Comparison of ENCODE assay signal across 4 fruit fly cellular contexts in the genomic region with DNA sequence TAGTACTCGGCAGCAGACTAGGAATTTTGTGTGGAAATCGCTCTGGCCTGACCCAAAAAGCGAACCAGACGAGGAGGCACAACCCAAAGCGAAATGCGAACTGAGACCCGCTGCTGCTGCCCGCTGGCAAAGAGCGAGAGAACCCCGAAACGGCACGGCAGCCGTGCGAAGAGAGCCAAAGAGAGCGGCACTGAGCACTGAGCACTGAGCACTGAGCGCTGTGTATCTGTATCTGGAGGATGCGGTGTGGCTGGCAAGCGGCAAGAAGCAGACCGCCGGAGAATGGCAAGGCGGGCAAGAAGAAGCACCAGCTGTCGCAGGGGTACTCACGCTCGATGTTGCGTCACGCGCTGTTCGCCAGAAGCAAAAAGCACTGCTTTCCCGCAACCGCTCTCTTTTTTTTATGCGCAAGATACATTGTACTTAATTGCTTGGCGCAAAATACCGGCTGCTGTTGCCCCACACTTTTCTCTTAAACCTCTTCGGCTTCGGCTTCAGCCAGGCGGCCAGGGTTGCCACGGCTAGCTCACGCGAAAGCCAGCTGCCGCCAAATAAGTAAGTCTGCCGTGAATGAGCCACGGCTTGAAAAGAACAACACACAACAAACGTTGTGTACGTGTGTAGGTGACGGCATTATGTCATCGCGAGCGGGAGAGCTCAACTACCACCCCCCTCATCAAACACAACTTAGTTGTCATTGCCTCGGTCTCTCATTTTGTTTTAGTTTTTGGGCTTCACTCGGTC.
TF ChIP-seq lines count a peak whose summit lies in the region.

No protein-coding gene starts in this region.

TF ChIP-seq in whole organism, adult, 20 proteins besides CTCF, POLR2A, EP300 and RAD21 (continued from another document):
- TF ChIP-seq bab1 (GFP tag; optimal IDR thresholded peaks at IDR 0.05; lab: Kevin White, UChicago): peak; percentile 4
- TF ChIP-seq CG1620 (GFP tag; optimal IDR thresholded peaks at IDR 0.05; lab: Kevin White, UChicago): no peak
- TF ChIP-seq CG33017 (tag; optimal IDR thresholded peaks at IDR 0.05; lab: Kevin White, UChicago): no peak
- TF ChIP-seq CG7101 (tag; optimal IDR thresholded peaks at IDR 0.05; lab: Kevin White, UChicago): no peak

TF ChIP-seq in whole organism, embryonic, 481 proteins besides CTCF, POLR2A, EP300 and RAD21 (continued from another document and continues in another):
- TF ChIP-seq CG18599 (GFP tag; optimal IDR thresholded peaks at IDR 0.05; lab: Kevin White, UChicago) (peak; percentile 57), nau (GFP tag; optimal IDR thresholded peaks at IDR 0.05; lab: Kevin White, UChicago) (peak; percentile 57), Dbx (GFP tag; IDR thresholded peaks at IDR 0.05; lab: Robert Waterston, UW) (peak; percentile 59; the same call in 2 of the 3 replicates), CG12071 (GFP tag; optimal IDR thresholded peaks at IDR 0.05; lab: Kevin White, UChicago) (peak; percentile 35), CG6254 (GFP tag; optimal IDR thresholded peaks at IDR 0.05; lab: Kevin White, UChicago) (no peak), NC2α (GFP tag; optimal IDR thresholded peaks at IDR 0.05; lab: Kevin White, UChicago) (no peak), ara (GFP tag; IDR thresholded peaks at IDR 0.05; lab: Robert Waterston, UW) (peak; percentile 41; the same call in 1 of the 2 replicates), Lhr (GFP tag; optimal IDR thresholded peaks at IDR 0.05; lab: Kevin White, UChicago) (peak; percentile 34), eve (GFP tag; optimal IDR thresholded peaks at IDR 0.05; lab: Kevin White, UChicago) (no peak), wor (GFP tag; IDR thresholded peaks at IDR 0.05; lab: Robert Waterston, UW) (no peak), CG1832 (GFP tag; optimal IDR thresholded peaks at IDR 0.05; lab: Kevin White, UChicago) (no peak), knrl (GFP tag; IDR thresholded peaks at IDR 0.05; lab: Robert Waterston, UW; ENCODE audit: partially characterized antibody) (0 out of 3 replicates have a peak, but pooled peaks have one; percentile 20), pan (optimal IDR thresholded peaks at IDR 0.05; lab: Kevin White, UChicago) (no peak), pan (GFP tag; optimal IDR thresholded peaks at IDR 0.05 in 1 of 2, IDR thresholded peaks at IDR 0.05 in 1 of 2) (no peak), CG12942 (GFP tag; optimal IDR thresholded peaks at IDR 0.05; lab: Kevin White, UChicago) (no peak), bbx (GFP tag; IDR thresholded peaks at IDR 0.05; lab: Robert Waterston, UW; ENCODE audit: partially characterized antibody) (peak; percentile 59), oc (tag; optimal IDR thresholded peaks at IDR 0.05; lab: Kevin White, UChicago) (no peak), CG34422 (GFP tag; IDR thresholded peaks at IDR 0.05; lab: Robert Waterston, UW) (peak; percentile 75; the same call in 1 of the 3 replicates), gro (GFP tag; optimal IDR thresholded peaks at IDR 0.05; lab: Kevin White, UChicago) (no peak), Pdp1 (GFP tag; optimal IDR thresholded peaks at IDR 0.05; lab: Kevin White, UChicago) (peak in 1 of 2 experiments; percentile 100), Hey (tag; optimal IDR thresholded peaks at IDR 0.05; lab: Kevin White, UChicago) (peak; percentile 1), CG12744 (GFP tag; optimal IDR thresholded peaks at IDR 0.05; lab: Kevin White, UChicago) (no peak), GATAe (GFP tag; conservative IDR thresholded peaks at IDR 0.05; lab: Robert Waterston, UW) (no peak), CG17359 (tag; optimal IDR thresholded peaks at IDR 0.05; lab: Kevin White, UChicago) (no peak), Camta (GFP tag; optimal IDR thresholded peaks at IDR 0.05; lab: Kevin White, UChicago) (no peak), Drgx (GFP tag; IDR thresholded peaks at IDR 0.05; lab: Robert Waterston, UW) (0 out of 2 replicates have a peak, but pooled peaks have one; percentile 21), Stat92E (GFP tag; optimal IDR thresholded peaks at IDR 0.05; lab: Kevin White, UChicago) (no peak), dm (GFP tag; optimal IDR thresholded peaks at IDR 0.05; lab: Kevin White, UChicago) (peak; percentile 72), Max (GFP tag; optimal IDR thresholded peaks at IDR 0.05; lab: Kevin White, UChicago) (peak; percentile 51), vvl (GFP tag; IDR thresholded peaks at IDR 0.05; lab: Robert Waterston, UW) (peak; percentile 51), ERR (GFP tag; optimal IDR thresholded peaks at IDR 0.05; lab: Kevin White, UChicago) (no peak), trh (GFP tag; optimal IDR thresholded peaks at IDR 0.05; lab: Kevin White, UChicago) (no peak), az2 (GFP tag; optimal IDR thresholded peaks at IDR 0.05; lab: Kevin White, UChicago) (no peak), Dad (GFP tag; optimal IDR thresholded peaks at IDR 0.05; lab: Kevin White, UChicago) (peak; percentile 37), CG6683 (GFP tag; optimal IDR thresholded peaks at IDR 0.05; lab: Kevin White, UChicago) (peak; percentile 34), emc (GFP tag; optimal IDR thresholded peaks at IDR 0.05; lab: Kevin White, UChicago) (no peak), CG5180 (GFP tag; optimal IDR thresholded peaks at IDR 0.05; lab: Kevin White, UChicago) (peak; percentile 96), E2f2 (GFP tag; IDR thresholded peaks at IDR 0.05; lab: Robert Waterston, UW) (0 out of 2 replicates have a peak, but pooled peaks have one; percentile 25)

TF ChIP-seq in whole organism, prepupa, 60 proteins besides CTCF, POLR2A, EP300 and RAD21 (continued from another document and continues in another):
- TF ChIP-seq Eip93F (GFP tag; optimal IDR thresholded peaks at IDR 0.05; lab: Kevin White, UChicago) (no peak), Sox15 (GFP tag; optimal IDR thresholded peaks at IDR 0.05; lab: Kevin White, UChicago) (no peak), svp (GFP tag; lab: Kevin White, UChicago) (peak; percentile 73), topi (GFP tag; optimal IDR thresholded peaks at IDR 0.05; lab: Kevin White, UChicago) (no peak), spab (GFP tag; optimal IDR thresholded peaks at IDR 0.05; lab: Kevin White, UChicago) (no peak), CG9139 (GFP tag; optimal IDR thresholded peaks at IDR 0.05; lab: Kevin White, UChicago) (no peak), net (GFP tag; optimal IDR thresholded peaks at IDR 0.05; lab: Kevin White, UChicago) (peak; percentile 27), CG11902 (GFP tag; optimal IDR thresholded peaks at IDR 0.05; lab: Kevin White, UChicago) (no peak), CG1621 (tag; optimal IDR thresholded peaks at IDR 0.05; lab: Kevin White, UChicago) (peak; percentile 67), Smox (GFP tag; optimal IDR thresholded peaks at IDR 0.05; lab: Kevin White, UChicago) (no peak), Hr39 (GFP tag; optimal IDR thresholded peaks at IDR 0.05; lab: Kevin White, UChicago) (no peak), CG31627 (GFP tag; optimal IDR thresholded peaks at IDR 0.05; lab: Kevin White, UChicago) (no peak), CG8319 (GFP tag; optimal IDR thresholded peaks at IDR 0.05; lab: Kevin White, UChicago) (no peak), Gug (GFP tag; IDR thresholded peaks at IDR 0.05; lab: Robert Waterston, UW) (no peak), vri (GFP tag; optimal IDR thresholded peaks at IDR 0.05; lab: Kevin White, UChicago) (peak; percentile 99), CG4318 (GFP tag; optimal IDR thresholded peaks at IDR 0.05; lab: Kevin White, UChicago) (no peak), CG11294 (GFP tag; IDR thresholded peaks at IDR 0.05; lab: Robert Waterston, UW) (no peak), lz (GFP tag; optimal IDR thresholded peaks at IDR 0.05; lab: Kevin White, UChicago) (no peak), OdsH (GFP tag; optimal IDR thresholded peaks at IDR 0.05; lab: Kevin White, UChicago) (no peak), salr (GFP tag; optimal IDR thresholded peaks at IDR 0.05; lab: Kevin White, UChicago) (no peak), cyc (GFP tag; optimal IDR thresholded peaks at IDR 0.05; lab: Kevin White, UChicago) (no peak), CG6276 (GFP tag; optimal IDR thresholded peaks at IDR 0.05; lab: Kevin White, UChicago) (no peak), achi (GFP tag; optimal IDR thresholded peaks at IDR 0.05; lab: Kevin White, UChicago) (no peak), Hr38 (GFP tag; optimal IDR thresholded peaks at IDR 0.05; lab: Kevin White, UChicago) (no peak), CG6854 (GFP tag; optimal IDR thresholded peaks at IDR 0.05; lab: Kevin White, UChicago) (peak; percentile 84), Hr4 (GFP tag; optimal IDR thresholded peaks at IDR 0.05; lab: Kevin White, UChicago) (no peak), CG10631 (GFP tag; optimal IDR thresholded peaks at IDR 0.05; lab: Kevin White, UChicago) (no peak), CG34406 (GFP tag; optimal IDR thresholded peaks at IDR 0.05; lab: Kevin White, UChicago) (no peak), Sox14 (GFP tag; optimal IDR thresholded peaks at IDR 0.05; lab: Kevin White, UChicago) (peak; percentile 37), pdm3 (GFP tag; optimal IDR thresholded peaks at IDR 0.05; lab: Kevin White, UChicago) (no peak), CG11762 (GFP tag; optimal IDR thresholded peaks at IDR 0.05; lab: Kevin White, UChicago; ENCODE audit: insufficient read depth) (no peak), Blimp-1 (GFP tag; optimal IDR thresholded peaks at IDR 0.05; lab: Kevin White, UChicago) (peak; percentile 7), Eip78C (GFP tag; lab: Kevin White, UChicago) (peak; percentile 66), CG16779 (tag; optimal IDR thresholded peaks at IDR 0.05; lab: Kevin White, UChicago) (peak; percentile 71), Sox102F (GFP tag; optimal IDR thresholded peaks at IDR 0.05; lab: Kevin White, UChicago) (peak; percentile 41), dsx (GFP tag; optimal IDR thresholded peaks at IDR 0.05; lab: Kevin White, UChicago; ENCODE audit: poor library complexity, severe bottlenecking) (peak; percentile 99), CG32006 (GFP tag; optimal IDR thresholded peaks at IDR 0.05; lab: Kevin White, UChicago) (no peak), fkh (GFP tag; optimal IDR thresholded peaks at IDR 0.05; lab: Kevin White, UChicago) (peak; percentile 54), CG10669 (GFP tag; optimal IDR thresholded peaks at IDR 0.05; lab: Kevin White, UChicago) (no peak), Met (GFP tag; optimal IDR thresholded peaks at IDR 0.05; lab: Kevin White, UChicago) (peak; percentile 1), CG3919 (GFP tag; optimal IDR thresholded peaks at IDR 0.05; lab: Kevin White, UChicago) (peak; percentile 30), Lpt (GFP tag; optimal IDR thresholded peaks at IDR 0.05; lab: Kevin White, UChicago) (peak; percentile 16), acj6 (GFP tag; optimal IDR thresholded peaks at IDR 0.05; lab: Kevin White, UChicago) (no peak), Ets96B (tag; optimal IDR thresholded peaks at IDR 0.05; lab: Kevin White, UChicago) (no peak)

TF ChIP-seq in whole organism, wandering third instar larva, 38 proteins besides CTCF, POLR2A, EP300 and RAD21 (continued from another document):
- TF ChIP-seq h (GFP tag; optimal IDR thresholded peaks at IDR 0.05; lab: Kevin White, UChicago) (peak; percentile 63), sv (GFP tag; optimal IDR thresholded peaks at IDR 0.05; lab: Kevin White, UChicago) (peak; percentile 48), rgr (GFP tag; optimal IDR thresholded peaks at IDR 0.05; lab: Kevin White, UChicago) (peak; percentile 22), HLH106 (tag; optimal IDR thresholded peaks at IDR 0.05; lab: Kevin White, UChicago) (peak; percentile 51), foxo (GFP tag; optimal IDR thresholded peaks at IDR 0.05; lab: Kevin White, UChicago) (peak in 1 of 2 experiments; percentile 50), fru (GFP tag; optimal IDR thresholded peaks at IDR 0.05; lab: Kevin White, UChicago) (peak; percentile 41), jim (GFP tag; optimal IDR thresholded peaks at IDR 0.05; lab: Kevin White, UChicago) (no peak), dl (GFP tag; optimal IDR thresholded peaks at IDR 0.05; lab: Kevin White, UChicago; ENCODE audit: insufficient read depth in 1 of 2, partially characterized antibody in 2 of 2) (peak; percentile 98 to 99), woc (GFP tag; optimal IDR thresholded peaks at IDR 0.05; lab: Kevin White, UChicago) (no peak), CrebA (GFP tag; optimal IDR thresholded peaks at IDR 0.05; lab: Kevin White, UChicago; ENCODE audit: borderline replicate concordance) (no peak), Hr78 (GFP tag; optimal IDR thresholded peaks at IDR 0.05; lab: Kevin White, UChicago) (no peak), usp (GFP tag; optimal IDR thresholded peaks at IDR 0.05; lab: Kevin White, UChicago) (no peak), br (GFP tag; optimal IDR thresholded peaks at IDR 0.05; lab: Kevin White, UChicago) (peak; percentile 33), brk (GFP tag; optimal IDR thresholded peaks at IDR 0.05; lab: Kevin White, UChicago) (no peak), psq (GFP tag; optimal IDR thresholded peaks at IDR 0.05; lab: Kevin White, UChicago) (peak; percentile 35), Myc (optimal IDR thresholded peaks at IDR 0.05; lab: Kevin White, UChicago) (peak; percentile 25), Sp1 (GFP tag; optimal IDR thresholded peaks at IDR 0.05; lab: Kevin White, UChicago) (peak; percentile 13), N (GFP tag; optimal IDR thresholded peaks at IDR 0.05; lab: Kevin White, UChicago) (no peak), lola (GFP tag; optimal IDR thresholded peaks at IDR 0.05; lab: Kevin White, UChicago) (no peak), Dfd (GFP tag; optimal IDR thresholded peaks at IDR 0.05; lab: Kevin White, UChicago) (no peak)
TF ChIP-seq in whole organism, wandering third instar larva: peak in this region for 20.
